Fruit fly (Drosophila melanogaster) whole organism, adult: ENCODE measurements around the gene Scgalpha.

ENCODE experiments used
- CG12768 ChIP-seq: fragments of 200-800 bp; sonication (Bioruptor generic); optimal IDR thresholded peaks from 2 replicates; lab custom pipeline; 2017; ENCODE audit warnings: missing biosample characterization, missing genetic modification characterization, mild to moderate bottlenecking, moderate library complexity, missing genetic modification reagents
- CG14711 ChIP-seq: fragments of 200-800 bp; sonication (Bioruptor generic); optimal IDR thresholded peaks from 2 replicates; lab custom pipeline; 2018; ENCODE audit warnings: missing biosample characterization, mild to moderate bottlenecking, missing genetic modification characterization, moderate library complexity
- CG1620 ChIP-seq: fragments of 200-800 bp; sonication (Bioruptor generic); optimal IDR thresholded peaks from 2 replicates; lab custom pipeline; 2016; ENCODE audit warnings: missing biosample characterization, missing genetic modification characterization
- CG33017 ChIP-seq: fragments of 200-800 bp; sonication (Bioruptor generic); optimal IDR thresholded peaks from 2 replicates; lab custom pipeline; 2018; ENCODE audit warnings: missing biosample characterization, mild to moderate bottlenecking, missing genetic modification characterization, moderate library complexity
- CG7101 ChIP-seq: fragments of 200-800 bp; sonication (Bioruptor generic); optimal IDR thresholded peaks from 2 replicates; lab custom pipeline; 2018; ENCODE audit warnings: missing biosample characterization, mild to moderate bottlenecking, missing genetic modification characterization, moderate library complexity
- Clk ChIP-seq: fragments of 200-800 bp; sonication (Bioruptor generic); optimal IDR thresholded peaks from 2 replicates; lab custom pipeline; 2017; ENCODE audit warnings: missing biosample characterization, missing genetic modification characterization
- Crg-1 ChIP-seq: fragments of 200-800 bp; sonication (Bioruptor generic); optimal IDR thresholded peaks from 2 replicates; lab custom pipeline; 2016; ENCODE audit warnings: missing biosample characterization, missing genetic modification characterization
- Hr96 ChIP-seq: fragments of 200-800 bp; sonication (Bioruptor generic); optimal IDR thresholded peaks from 2 replicates; lab custom pipeline; 2016; ENCODE audit warnings: missing biosample characterization, missing genetic modification characterization
- cic ChIP-seq: fragments of 200-800 bp; sonication (Bioruptor generic); optimal IDR thresholded peaks from 2 replicates; lab custom pipeline; 2017; ENCODE audit warnings: missing biosample characterization, mild to moderate bottlenecking, missing genetic modification characterization, moderate library complexity
- cnc ChIP-seq, 2 experiments: fragments of >200 bp; optimal IDR thresholded peaks; 2 replicates each; lab custom pipeline; 2017
- pad ChIP-seq: fragments of 200-800 bp; sonication (Bioruptor generic); optimal IDR thresholded peaks from 3 replicates; lab custom pipeline; 2017; ENCODE audit warnings: missing biosample characterization, missing genetic modification characterization, mild to moderate bottlenecking, moderate library complexity, missing genetic modification reagents
- tj ChIP-seq: fragments of 200-800 bp; sonication (Bioruptor generic); optimal IDR thresholded peaks from 3 replicates; lab custom pipeline; 2017; ENCODE audit warnings: missing biosample characterization, mild to moderate bottlenecking, missing genetic modification characterization, moderate library complexity
- toe ChIP-seq: fragments of 200-800 bp; sonication (Bioruptor generic); optimal IDR thresholded peaks from 2 replicates; lab custom pipeline; 2016; ENCODE audit warnings: missing biosample characterization, missing genetic modification characterization

dm6 chr2L:8266145-8266544, 37.1 kb upstream of the Scgalpha start:
- TF ChIP-seq tj (no peak), CG12768 (GFP tag; lab: Kevin White, UChicago) (no peak), Hr96 (GFP tag; lab: Kevin White, UChicago) (no peak), CG7101 (tag; lab: Kevin White, UChicago) (no peak), Clk (GFP tag; lab: Kevin White, UChicago) (no peak), cnc (optimal IDR thresholded peaks at IDR 0.05; lab: Kevin White, UChicago) (no peak), pad (GFP tag; lab: Kevin White, UChicago) (no peak), CG14711 (tag; lab: Kevin White, UChicago) (no peak), Crg-1 (GFP tag; lab: Kevin White, UChicago) (no peak), CG1620 (GFP tag; lab: Kevin White, UChicago) (no peak), CG33017 (no peak), toe (GFP tag; lab: Kevin White, UChicago) (no peak), cic (GFP tag; lab: Kevin White, UChicago) (no peak)
